Worm (Caenorhabditis elegans) whole organism, early embryonic: Measurements from ENCODE around the gene fard-1.

Experiments
- B0310.2 ChIP-seq: sonication (generic microtip); optimal IDR thresholded peaks from 2 replicates; lab custom pipeline; 2016; ENCODE audit warnings: mild to moderate bottlenecking, missing genetic modification characterization, missing compliant biosample characterization
- ama-1 ChIP-seq: fragments of 150-350 bp; optimal IDR thresholded peaks from 2 replicates; lab custom pipeline; 2014
- ceh-13 ChIP-seq: fragments of 200-800 bp; sonication (Bioruptor generic); optimal IDR thresholded peaks from 2 replicates; lab custom pipeline; 2018; ENCODE audit warnings: mild to moderate bottlenecking, missing genetic modification characterization, missing compliant biosample characterization
- hmg-4 ChIP-seq: fragments of 200-800 bp; sonication (Bioruptor generic); optimal IDR thresholded peaks from 2 replicates; lab custom pipeline; 2018; ENCODE audit warnings: mild to moderate bottlenecking, missing genetic modification characterization, missing compliant biosample characterization
- tbx-37 ChIP-seq: fragments of 200-800 bp; sonication (Bioruptor generic); conservative IDR thresholded peaks from 2 replicates; pipeline ENCODE4 v1.3.6; 2022; ENCODE audit warnings: missing genetic modification reagents, missing genetic modification characterization, missing compliant biosample characterization

DNA sequence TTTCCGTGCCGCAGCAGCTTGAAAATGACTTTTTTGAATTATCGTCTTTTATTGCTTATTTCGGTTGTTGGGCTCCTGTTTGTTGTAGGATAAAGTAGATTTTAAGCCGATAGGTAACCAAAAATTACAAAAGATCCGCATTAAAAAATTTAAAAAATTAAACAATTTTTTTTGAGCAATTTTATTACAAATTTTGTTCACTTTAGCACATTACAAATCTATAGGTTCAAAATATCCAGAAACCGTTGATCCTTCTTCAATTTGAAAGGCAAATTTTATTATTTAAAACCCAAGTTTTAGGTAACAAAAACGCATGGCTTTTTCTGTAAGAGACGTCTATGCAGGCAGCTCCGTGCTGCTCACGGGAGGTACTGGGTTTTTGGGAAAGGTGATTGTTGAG, at the start of gene fard-1:
- TF ChIP-seq ama-1 (lab: Kevin White, UChicago): no peak
- no peak for TF ChIP-seq B0310.2
- TF ChIP-seq tbx-37 (GFP tag; lab: Robert Waterston, UW): no peak
- no peak for TF ChIP-seq hmg-4 (GFP tag; lab: Kevin White, UChicago)
- TF ChIP-seq ceh-13 (GFP tag; lab: Kevin White, UChicago): no peak
